Fruit fly (Drosophila melanogaster): Measurements from ENCODE around the gene CG9737.

- TF ChIP-seq ss (GFP tag; optimal IDR thresholded peaks at IDR 0.05) (peak in 1 of 2 experiments; percentile 74), dsx (GFP tag; optimal IDR thresholded peaks at IDR 0.05; ENCODE audit: poor library complexity, severe bottlenecking) (no peak)
Observed at dm6 chr3R:30264671-30265282, 21.7 kb upstream of the CG9737 start.

Data from whole organism, prepupa.